Fruit fly (Drosophila melanogaster) whole organism, prepupa: ENCODE measurements around the gene CG32071.

ENCODE experiments used
- Blimp-1 ChIP-seq: fragments of 200-800 bp; sonication (Bioruptor generic); optimal IDR thresholded peaks from 3 replicates; lab custom pipeline; 2017; ENCODE audit warnings: missing biosample characterization, missing genetic modification characterization, mild to moderate bottlenecking, moderate library complexity, missing genetic modification reagents
- CG10631 ChIP-seq: fragments of 200-800 bp; sonication (Bioruptor generic); optimal IDR thresholded peaks from 2 replicates; lab custom pipeline; 2016; ENCODE audit warnings: missing biosample characterization, missing genetic modification characterization
- CG10669 ChIP-seq: fragments of 200-800 bp; sonication (Bioruptor generic); optimal IDR thresholded peaks from 3 replicates; lab custom pipeline; 2018; ENCODE audit warnings: missing biosample characterization, mild to moderate bottlenecking, missing genetic modification characterization, moderate library complexity
- CG11294 ChIP-seq: fragments of 200-800 bp; sonication (Bioruptor generic); IDR thresholded peaks from 2 replicates; pipeline ENCODE4 v1.3.6; 2022; ENCODE audit warnings: missing biosample characterization, missing genetic modification characterization
- CG11902 ChIP-seq: fragments of 200-800 bp; sonication (Bioruptor generic); optimal IDR thresholded peaks from 3 replicates; lab custom pipeline; 2016; ENCODE audit warnings: missing biosample characterization, missing genetic modification characterization
- CG15336 ChIP-seq: fragments of 200-800 bp; sonication (Bioruptor generic); IDR thresholded peaks from 2 replicates; pipeline ENCODE4 v1.3.6; 2022; ENCODE audit warnings: missing biosample characterization, missing genetic modification characterization
- CG1621 ChIP-seq: fragments of 200-800 bp; sonication (Bioruptor generic); optimal IDR thresholded peaks from 3 replicates; lab custom pipeline; 2018; ENCODE audit warnings: missing biosample characterization, mild to moderate bottlenecking, missing genetic modification characterization
- CG16779 ChIP-seq: fragments of 200-800 bp; sonication (Bioruptor generic); optimal IDR thresholded peaks from 3 replicates; lab custom pipeline; 2017; ENCODE audit warnings: missing biosample characterization, mild to moderate bottlenecking, missing genetic modification characterization
- CG31627 ChIP-seq: fragments of 200-800 bp; sonication (Bioruptor generic); optimal IDR thresholded peaks from 3 replicates; lab custom pipeline; 2016; ENCODE audit warnings: missing biosample characterization, missing genetic modification characterization
- CG34406 ChIP-seq: fragments of 200-800 bp; sonication (Bioruptor generic); optimal IDR thresholded peaks from 3 replicates; lab custom pipeline; 2016; ENCODE audit warnings: missing biosample characterization, missing genetic modification characterization
- CG3919 ChIP-seq: fragments of 200-800 bp; sonication (Bioruptor generic); optimal IDR thresholded peaks from 3 replicates; lab custom pipeline; 2016; ENCODE audit warnings: missing biosample characterization, missing genetic modification characterization
- CG4318 ChIP-seq: fragments of 200-800 bp; sonication (Bioruptor generic); optimal IDR thresholded peaks from 3 replicates; lab custom pipeline; 2017; ENCODE audit warnings: missing biosample characterization, mild to moderate bottlenecking, missing genetic modification characterization
- CG6163 ChIP-seq: fragments of 200-800 bp; sonication (Bioruptor generic); IDR thresholded peaks from 3 replicates; pipeline ENCODE4 v1.3.6; 2022; ENCODE audit warnings: missing biosample characterization, missing genetic modification characterization
- CG6276 ChIP-seq: fragments of 200-800 bp; sonication (Bioruptor generic); optimal IDR thresholded peaks from 2 replicates; lab custom pipeline; 2017; ENCODE audit warnings: missing biosample characterization, mild to moderate bottlenecking, missing genetic modification characterization
- CG6792 ChIP-seq: fragments of 200-800 bp; sonication (Bioruptor generic); optimal IDR thresholded peaks from 3 replicates; lab custom pipeline; 2016; ENCODE audit warnings: missing biosample characterization, missing genetic modification characterization
- CG6808 ChIP-seq: fragments of 200-800 bp; sonication (Bioruptor generic); optimal IDR thresholded peaks from 3 replicates; lab custom pipeline; 2017; ENCODE audit warnings: missing biosample characterization, missing genetic modification characterization, mild to moderate bottlenecking, moderate library complexity, missing genetic modification reagents
- CG7368 ChIP-seq: fragments of 200-800 bp; sonication (Bioruptor generic); optimal IDR thresholded peaks from 3 replicates; lab custom pipeline; 2016; ENCODE audit warnings: missing biosample characterization, missing genetic modification characterization
- CG8119 ChIP-seq: fragments of 200-800 bp; sonication (Bioruptor generic); IDR thresholded peaks from 3 replicates; pipeline ENCODE4 v1.3.6; 2022; ENCODE audit warnings: missing biosample characterization, missing genetic modification characterization
- CG8632 ChIP-seq: fragments of 200-800 bp; sonication (Bioruptor generic); optimal IDR thresholded peaks from 3 replicates; lab custom pipeline; 2016; ENCODE audit warnings: missing biosample characterization, missing genetic modification characterization
- CG9139 ChIP-seq: fragments of 200-800 bp; sonication (Bioruptor generic); optimal IDR thresholded peaks from 3 replicates; lab custom pipeline; 2017; ENCODE audit warnings: missing biosample characterization, mild to moderate bottlenecking, missing genetic modification characterization
- Eip75B ChIP-seq: fragments of 200-800 bp; sonication (Bioruptor generic); optimal IDR thresholded peaks from 3 replicates; lab custom pipeline; 2016; ENCODE audit warnings: missing biosample characterization, missing genetic modification characterization
- Eip78C ChIP-seq: fragments of 200-800 bp; sonication (Bioruptor generic); peaks from one replicate; lab custom pipeline; 2016; ENCODE audit warnings: missing biosample characterization, missing genetic modification characterization
- Eip93F ChIP-seq: fragments of 200-800 bp; sonication (Bioruptor generic); optimal IDR thresholded peaks from 2 replicates; lab custom pipeline; 2016; ENCODE audit warnings: missing biosample characterization, mild to moderate bottlenecking, missing genetic modification characterization
- Ets21C ChIP-seq: fragments of 200-800 bp; sonication (Bioruptor generic); optimal IDR thresholded peaks from 3 replicates; lab custom pipeline; 2016; ENCODE audit warnings: missing biosample characterization, missing genetic modification characterization
- Ets96B ChIP-seq: fragments of 200-800 bp; optimal IDR thresholded peaks from 2 replicates; lab custom pipeline; 2019; ENCODE audit warnings: missing biosample characterization, mild to moderate bottlenecking, missing genetic modification characterization, moderate library complexity
- Gug ChIP-seq: fragments of 200-800 bp; sonication (Bioruptor generic); IDR thresholded peaks from 2 replicates; pipeline ENCODE4 v1.3.6; 2022; ENCODE audit warnings: missing biosample characterization, missing genetic modification characterization
- Hr4 ChIP-seq: fragments of 200-800 bp; sonication (Bioruptor generic); optimal IDR thresholded peaks from 3 replicates; lab custom pipeline; 2016; ENCODE audit warnings: missing biosample characterization, missing genetic modification characterization
- Lpt ChIP-seq: fragments of 200-800 bp; sonication (Bioruptor generic); optimal IDR thresholded peaks from 3 replicates; lab custom pipeline; 2016; ENCODE audit warnings: missing biosample characterization, missing genetic modification characterization
- Met ChIP-seq: fragments of 200-800 bp; sonication (Bioruptor generic); optimal IDR thresholded peaks from 3 replicates; lab custom pipeline; 2016; ENCODE audit warnings: missing biosample characterization, missing genetic modification characterization
- Smox ChIP-seq: fragments of 200-800 bp; sonication (Bioruptor generic); optimal IDR thresholded peaks from 3 replicates; lab custom pipeline; 2016; ENCODE audit warnings: missing biosample characterization, missing genetic modification characterization
- Sox102F ChIP-seq: fragments of 200-800 bp; sonication (Bioruptor generic); optimal IDR thresholded peaks from 2 replicates; lab custom pipeline; 2016; ENCODE audit warnings: missing biosample characterization, mild to moderate bottlenecking, missing genetic modification characterization
- Sox14 ChIP-seq: fragments of 200-800 bp; sonication (Bioruptor generic); optimal IDR thresholded peaks from 3 replicates; lab custom pipeline; 2016; ENCODE audit warnings: missing biosample characterization, missing genetic modification characterization
- Sox15 ChIP-seq: fragments of 200-800 bp; sonication (Bioruptor generic); optimal IDR thresholded peaks from 3 replicates; lab custom pipeline; 2016; ENCODE audit warnings: missing biosample characterization, missing genetic modification characterization
- achi ChIP-seq: fragments of 200-800 bp; sonication (Bioruptor generic); optimal IDR thresholded peaks from 3 replicates; lab custom pipeline; 2016; ENCODE audit warnings: missing biosample characterization, missing genetic modification characterization
- dsx ChIP-seq: fragments of 200-800 bp; optimal IDR thresholded peaks from 3 replicates; lab custom pipeline; 2019; ENCODE audit warnings: missing biosample characterization, mild to moderate bottlenecking, missing genetic modification characterization, moderate library complexity; ENCODE audit not compliant: poor library complexity, severe bottlenecking
- eg ChIP-seq: fragments of 200-800 bp; sonication (Bioruptor generic); IDR thresholded peaks from 3 replicates; pipeline ENCODE4 v1.3.6; 2022; ENCODE audit warnings: missing biosample characterization, missing genetic modification characterization
- fd59A ChIP-seq: fragments of 200-800 bp; sonication (Bioruptor generic); optimal IDR thresholded peaks from 2 replicates; lab custom pipeline; 2017; ENCODE audit warnings: missing biosample characterization, mild to moderate bottlenecking, missing genetic modification characterization, missing genetic modification reagents
- fd85E ChIP-seq: fragments of 200-800 bp; sonication (Bioruptor generic); optimal IDR thresholded peaks from 3 replicates; lab custom pipeline; 2016; ENCODE audit warnings: missing biosample characterization, missing genetic modification characterization
- fkh ChIP-seq: fragments of 200-800 bp; sonication (Bioruptor generic); optimal IDR thresholded peaks from 3 replicates; lab custom pipeline; 2017; ENCODE audit warnings: missing biosample characterization, mild to moderate bottlenecking, missing genetic modification characterization, moderate library complexity
- lz ChIP-seq: fragments of 200-800 bp; sonication (Bioruptor generic); optimal IDR thresholded peaks from 3 replicates; lab custom pipeline; 2016; ENCODE audit warnings: missing biosample characterization, missing genetic modification characterization
- net ChIP-seq: fragments of 200-800 bp; sonication (Bioruptor generic); optimal IDR thresholded peaks from 3 replicates; lab custom pipeline; 2016; ENCODE audit warnings: missing biosample characterization, missing genetic modification characterization
- pdm3 ChIP-seq: fragments of 200-800 bp; sonication (Bioruptor generic); optimal IDR thresholded peaks from 3 replicates; lab custom pipeline; 2016; ENCODE audit warnings: missing biosample characterization, missing genetic modification characterization
- salr ChIP-seq, 2 experiments: fragments of 200-800 bp; sonication (Bioruptor generic); optimal IDR thresholded peaks; 3 replicates each; lab custom pipeline; 2016 to 2018; ENCODE audit warnings: missing biosample characterization in 2 of 2, missing genetic modification characterization in 2 of 2, mild to moderate bottlenecking in 1 of 2
- spab ChIP-seq: fragments of 200-800 bp; sonication (Bioruptor generic); optimal IDR thresholded peaks from 2 replicates; lab custom pipeline; 2017; ENCODE audit warnings: missing biosample characterization, mild to moderate bottlenecking, missing genetic modification characterization, missing genetic modification reagents
- ss ChIP-seq, 2 experiments: fragments of 200-800 bp; sonication (Bioruptor generic); optimal IDR thresholded peaks; 2 replicates in 1 of 2; 3 replicates in 1 of 2; lab custom pipeline; 2017 to 2018; ENCODE audit warnings: mild to moderate bottlenecking in 2 of 2, missing biosample characterization in 2 of 2, missing genetic modification characterization in 2 of 2, moderate library complexity in 1 of 2
- svp ChIP-seq: fragments of 200-800 bp; sonication (Bioruptor generic); peaks from one replicate; lab custom pipeline; 2016; ENCODE audit warnings: missing biosample characterization, missing genetic modification characterization
- topi ChIP-seq: fragments of 200-800 bp; sonication (Bioruptor generic); optimal IDR thresholded peaks from 3 replicates; lab custom pipeline; 2016; ENCODE audit warnings: missing biosample characterization, missing genetic modification characterization
- vri ChIP-seq: fragments of 200-800 bp; sonication (Bioruptor generic); optimal IDR thresholded peaks from 3 replicates; lab custom pipeline; 2016; ENCODE audit warnings: missing biosample characterization, mild to moderate bottlenecking, missing genetic modification characterization

Gene CG32071

dm6 chr3L:11065850-11066249, 37.8 kb downstream of the CG32071 start:
- TF ChIP-seq Sox14 (GFP tag; lab: Kevin White, UChicago) (no peak), lz (GFP tag; lab: Kevin White, UChicago) (no peak), CG6276 (GFP tag; lab: Kevin White, UChicago) (no peak), Eip78C (GFP tag; lab: Kevin White, UChicago) (peak; percentile 16), CG3919 (GFP tag; lab: Kevin White, UChicago) (no peak), spab (GFP tag; lab: Kevin White, UChicago) (no peak), fkh (GFP tag; lab: Kevin White, UChicago) (peak; percentile 10), fd85E (GFP tag; lab: Kevin White, UChicago) (no peak), vri (peak; percentile 82), CG11902 (GFP tag; lab: Kevin White, UChicago) (no peak)

dm6 chr3L:11064689-11065088, 39.0 kb downstream of the CG32071 start, which contains the start of the genes CG32075, CG45101 and SuUR:
Gene CG32075, minus strand, starts transcription at chr3L:11064941.
Gene CG45101, plus strand, starts transcription at chr3L:11064991.
Gene SuUR, plus strand, starts transcription at chr3L:11064991.
- TF ChIP-seq dsx (GFP tag; lab: Kevin White, UChicago), result peak; percentile 66
- TF ChIP-seq fkh (GFP tag; lab: Kevin White, UChicago), result peak; percentile 43
- peak; percentile 83 for TF ChIP-seq achi (GFP tag; lab: Kevin White, UChicago)
- peak; percentile 60; the same call in 2 of the 3 replicates for TF ChIP-seq CG8119 (GFP tag; lab: Robert Waterston, UW)
- TF ChIP-seq CG31627, result peak; percentile 92
- TF ChIP-seq Ets96B, result peak; percentile 75
- TF ChIP-seq CG16779, result no peak
- TF ChIP-seq Smox (GFP tag; lab: Kevin White, UChicago), result no peak
- peak; percentile 73 for TF ChIP-seq vri
- peak; percentile 88 for TF ChIP-seq Hr4 (GFP tag; lab: Kevin White, UChicago)
- TF ChIP-seq Blimp-1 (GFP tag; lab: Kevin White, UChicago), result no peak
- TF ChIP-seq topi (GFP tag; lab: Kevin White, UChicago), result peak; percentile 86
- TF ChIP-seq Eip93F (GFP tag; lab: Kevin White, UChicago), result peak; percentile 38
- TF ChIP-seq Ets21C, result peak; percentile 85
- peak; percentile 56 for TF ChIP-seq Lpt (GFP tag; lab: Kevin White, UChicago)
- TF ChIP-seq CG34406 (GFP tag; lab: Kevin White, UChicago), result peak; percentile 82
- peak; percentile 73 for TF ChIP-seq net
- TF ChIP-seq lz (GFP tag; lab: Kevin White, UChicago), result peak; percentile 91
- peak; percentile 70 for TF ChIP-seq CG6163 (GFP tag; lab: Robert Waterston, UW)
- TF ChIP-seq CG10669 (GFP tag; lab: Kevin White, UChicago), result peak; percentile 75
- TF ChIP-seq fd59A, result peak; percentile 39
- peak; percentile 87 for TF ChIP-seq Met (GFP tag; lab: Kevin White, UChicago)
- TF ChIP-seq salr (GFP tag; optimal IDR thresholded peaks at IDR 0.05; lab: Kevin White, UChicago), result peak; percentile 43 to 59
- peak; percentile 68 for TF ChIP-seq CG4318 (GFP tag; lab: Kevin White, UChicago)
- TF ChIP-seq Gug (GFP tag; lab: Robert Waterston, UW), result peak; percentile 79
- TF ChIP-seq CG10631 (GFP tag; lab: Kevin White, UChicago), result peak; percentile 89
- no peak for TF ChIP-seq CG6808
- TF ChIP-seq eg, result peak; percentile 88; the same call in 2 of the 3 replicates
- peak; percentile 21 for TF ChIP-seq CG1621 (tag; lab: Kevin White, UChicago)
- peak; percentile 83 for TF ChIP-seq Eip75B
- peak; percentile 73 for TF ChIP-seq CG8632
- no peak for TF ChIP-seq svp (GFP tag; lab: Kevin White, UChicago)
- TF ChIP-seq CG15336 (GFP tag; lab: Robert Waterston, UW), result peak; percentile 75
- TF ChIP-seq spab (GFP tag; lab: Kevin White, UChicago), result peak; percentile 31
- peak; percentile 81 for TF ChIP-seq Sox102F (GFP tag; lab: Kevin White, UChicago)
- peak; percentile 7 to 67 for TF ChIP-seq ss (GFP tag; optimal IDR thresholded peaks at IDR 0.05; lab: Kevin White, UChicago)
- no peak for TF ChIP-seq CG6276 (GFP tag; lab: Kevin White, UChicago)
- peak; percentile 80; the same call in 1 of the 2 replicates for TF ChIP-seq CG11294
- TF ChIP-seq Sox15 (GFP tag; lab: Kevin White, UChicago), result peak; percentile 82
- TF ChIP-seq Eip78C (GFP tag; lab: Kevin White, UChicago), result peak; percentile 92
- TF ChIP-seq pdm3, result peak; percentile 90
- TF ChIP-seq fd85E (GFP tag; lab: Kevin White, UChicago), result no peak
- peak; percentile 89 for TF ChIP-seq Sox14 (GFP tag; lab: Kevin White, UChicago)
- peak; percentile 68 for TF ChIP-seq CG7368
- TF ChIP-seq CG9139 (GFP tag; lab: Kevin White, UChicago), result no peak
- peak; percentile 80 for TF ChIP-seq CG6792 (GFP tag; lab: Kevin White, UChicago)
